Fruit fly (Drosophila melanogaster): ENCODE measurements around the gene Taf12.
A peak's percentile ranks its signal among the peaks of the same experiment; 100 is the strongest.

Taf12 gene

DNA sequence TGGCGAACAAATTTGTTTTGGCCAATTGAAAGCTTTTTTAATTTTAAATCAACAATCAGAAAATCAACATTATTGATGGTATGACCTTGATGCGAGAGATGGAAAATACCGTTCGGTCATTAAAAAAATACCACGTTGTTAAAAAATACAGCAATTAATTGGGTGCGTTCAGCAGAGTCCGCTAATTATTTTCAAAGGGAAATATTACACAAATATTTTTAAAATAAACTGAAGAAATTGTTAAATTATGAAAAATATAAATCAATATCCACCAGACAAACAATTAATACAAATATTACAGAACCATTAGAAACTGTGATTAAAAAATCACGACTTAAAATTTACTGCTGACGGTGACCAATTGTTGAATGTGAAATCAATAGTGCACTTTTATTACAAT lies 1.5 kb downstream of the Taf12 start, which contains the start of gene CG18476 (continued):
- TF ChIP-seq twi (tag; optimal IDR thresholded peaks at IDR 0.05) (peak; percentile 87), Med (GFP tag) (peak; percentile 94), CG7357 (GFP tag; IDR thresholded peaks at IDR 0.05) (peak; percentile 88), CG10431 (GFP tag; optimal IDR thresholded peaks at IDR 0.05) (no peak), stc (GFP tag; IDR thresholded peaks at IDR 0.05) (peak; percentile 94), CG1647 (GFP tag; optimal IDR thresholded peaks at IDR 0.05) (peak; percentile 37), sna (GFP tag; IDR thresholded peaks at IDR 0.05; ENCODE audit: partially characterized antibody) (no peak), CG14965 (GFP tag; optimal IDR thresholded peaks at IDR 0.05; ENCODE audit: borderline replicate concordance) (no peak), exex (tag; optimal IDR thresholded peaks at IDR 0.05) (peak; percentile 85), CG13287 (GFP tag; IDR thresholded peaks at IDR 0.05; ENCODE audit: partially characterized antibody) (no peak; the same call in 1 of the 2 replicates), CG9609 (GFP tag; optimal IDR thresholded peaks at IDR 0.05) (peak; percentile 61), grau (tag; optimal IDR thresholded peaks at IDR 0.05) (peak; percentile 94), ATbp (GFP tag; optimal IDR thresholded peaks at IDR 0.05) (peak; percentile 78), Eip74EF (GFP tag; optimal IDR thresholded peaks at IDR 0.05) (peak in 1 of 2 experiments; percentile 89), ato (GFP tag; IDR thresholded peaks at IDR 0.05; ENCODE audit: partially characterized antibody) (no peak), B-H1 (GFP tag; IDR thresholded peaks at IDR 0.05) (peak; percentile 92), Sox100B (GFP tag; optimal IDR thresholded peaks at IDR 0.05) (peak; percentile 90), scrt (GFP tag; optimal IDR thresholded peaks at IDR 0.05) (peak; percentile 85), Abd-B (GFP tag; optimal IDR thresholded peaks at IDR 0.05) (peak; percentile 97), fu2 (GFP tag; optimal IDR thresholded peaks at IDR 0.05) (peak; percentile 65), CG9876 (GFP tag; optimal IDR thresholded peaks at IDR 0.05) (no peak), Dll (GFP tag; IDR thresholded peaks at IDR 0.05; ENCODE audit: partially characterized antibody) (no peak), GATAe (GFP tag; conservative IDR thresholded peaks at IDR 0.05) (peak; percentile 84), ewg (GFP tag; optimal IDR thresholded peaks at IDR 0.05) (peak; percentile 75), Meics (GFP tag; optimal IDR thresholded peaks at IDR 0.05) (peak; percentile 90), slp2 (GFP tag; optimal IDR thresholded peaks at IDR 0.05) (no peak), CG4730 (GFP tag; IDR thresholded peaks at IDR 0.05) (peak; percentile 91), Vsx1 (GFP tag; optimal IDR thresholded peaks at IDR 0.05) (peak; percentile 83), gcm (GFP tag; optimal IDR thresholded peaks at IDR 0.05) (peak; percentile 92), abd-A (tag; optimal IDR thresholded peaks at IDR 0.05) (no peak), CG12155 (GFP tag; optimal IDR thresholded peaks at IDR 0.05) (peak; percentile 84), Hey (tag; optimal IDR thresholded peaks at IDR 0.05) (no peak), CG12104 (GFP tag; optimal IDR thresholded peaks at IDR 0.05) (peak; percentile 89), CG3407 (GFP tag; optimal IDR thresholded peaks at IDR 0.05) (peak; percentile 80), CG11398 (GFP tag; optimal IDR thresholded peaks at IDR 0.05) (no peak), Pdp1 (GFP tag; optimal IDR thresholded peaks at IDR 0.05) (peak; percentile 78 to 83), CG4854 (GFP tag; optimal IDR thresholded peaks at IDR 0.05) (peak; percentile 67), lov (optimal IDR thresholded peaks at IDR 0.05) (no peak), lov (GFP tag; IDR thresholded peaks at IDR 0.05) (peak; percentile 79; the same call in 2 of the 3 replicates), CG12071 (GFP tag; optimal IDR thresholded peaks at IDR 0.05) (peak; percentile 39), ham (GFP tag; IDR thresholded peaks at IDR 0.05) (peak; percentile 79), CG14014 (GFP tag; IDR thresholded peaks at IDR 0.05) (peak; percentile 94), dm (GFP tag; optimal IDR thresholded peaks at IDR 0.05) (peak; percentile 21), CG31388 (GFP tag; optimal IDR thresholded peaks at IDR 0.05) (peak; percentile 75), fru (optimal IDR thresholded peaks at IDR 0.05) (no peak), disco-r (GFP tag; optimal IDR thresholded peaks at IDR 0.05) (peak; percentile 38), CG17359 (tag; optimal IDR thresholded peaks at IDR 0.05) (peak; percentile 92), CG4707 (GFP tag; optimal IDR thresholded peaks at IDR 0.05) (peak; percentile 17), Blimp-1 (GFP tag; optimal IDR thresholded peaks at IDR 0.05) (peak; percentile 92), p53 (GFP tag; optimal IDR thresholded peaks at IDR 0.05) (no peak)

Data from whole organism, embryonic.